Worm (Caenorhabditis elegans) whole organism, early embryonic: Measurements from ENCODE around the gene ZC204.14.

Source experiments
- B0310.2 ChIP-seq: sonication (generic microtip); optimal IDR thresholded peaks from 2 replicates; lab custom pipeline; 2016; ENCODE audit warnings: mild to moderate bottlenecking, missing genetic modification characterization, missing compliant biosample characterization
- F13C5.2 ChIP-seq: sonication (generic microtip); optimal IDR thresholded peaks from 2 replicates; lab custom pipeline; 2017; ENCODE audit warnings: mild to moderate bottlenecking, missing genetic modification characterization, inconsistent platforms, missing compliant biosample characterization
- aly-1 ChIP-seq: sonication (generic microtip); optimal IDR thresholded peaks from 2 replicates; lab custom pipeline; 2016; ENCODE audit warnings: missing genetic modification characterization, missing compliant biosample characterization
- ama-1 ChIP-seq: fragments of 150-350 bp; optimal IDR thresholded peaks from 2 replicates; lab custom pipeline; 2014
- ceh-13 ChIP-seq: fragments of 200-800 bp; sonication (Bioruptor generic); optimal IDR thresholded peaks from 2 replicates; lab custom pipeline; 2018; ENCODE audit warnings: mild to moderate bottlenecking, missing genetic modification characterization, missing compliant biosample characterization
- ceh-36 ChIP-seq: sonication (generic microtip); optimal IDR thresholded peaks from 2 replicates; lab custom pipeline; 2016; ENCODE audit warnings: missing genetic modification characterization, inconsistent platforms, missing compliant biosample characterization
- ets-7 ChIP-seq: sonication (generic microtip); optimal IDR thresholded peaks from 2 replicates; lab custom pipeline; 2016; ENCODE audit warnings: missing genotype, missing genetic modification characterization, missing compliant biosample characterization
- flt-1 ChIP-seq: fragments of 200-800 bp; sonication (Bioruptor generic); IDR thresholded peaks from 2 replicates; pipeline ENCODE4 v1.3.6; 2022; ENCODE audit warnings: missing genetic modification characterization, missing compliant biosample characterization
- hmbx-1 ChIP-seq: sonication (generic microtip); optimal IDR thresholded peaks from 2 replicates; lab custom pipeline; 2016; ENCODE audit warnings: mild to moderate bottlenecking, missing genetic modification characterization, missing compliant biosample characterization
- hmg-4 ChIP-seq: fragments of 200-800 bp; sonication (Bioruptor generic); optimal IDR thresholded peaks from 2 replicates; lab custom pipeline; 2018; ENCODE audit warnings: mild to moderate bottlenecking, missing genetic modification characterization, missing compliant biosample characterization
- hnd-1 ChIP-seq: sonication (generic microtip); optimal IDR thresholded peaks from 2 replicates; lab custom pipeline; 2016; ENCODE audit warnings: missing genetic modification characterization, missing compliant biosample characterization
- pes-1 ChIP-seq: fragments of 200-800 bp; sonication (Bioruptor generic); IDR thresholded peaks from 2 replicates; pipeline ENCODE4 v1.3.6; 2022; ENCODE audit warnings: missing genetic modification reagents, missing genetic modification characterization, missing compliant biosample characterization
- scrt-1 ChIP-seq: fragments of 200-800 bp; sonication (Bioruptor generic); IDR thresholded peaks from 2 replicates; pipeline ENCODE4 v1.3.6; 2022; ENCODE audit warnings: missing genetic modification characterization, missing compliant biosample characterization
- sea-1 ChIP-seq: fragments of 200-800 bp; sonication (Bioruptor generic); conservative IDR thresholded peaks from 2 replicates; pipeline ENCODE4 v1.3.6; 2022; ENCODE audit warnings: missing genetic modification characterization, missing compliant biosample characterization
- tbx-11 ChIP-seq: fragments of 200-800 bp; sonication (Bioruptor generic); IDR thresholded peaks from 2 replicates; pipeline ENCODE4 v1.3.6; 2022; ENCODE audit warnings: missing genetic modification characterization, missing compliant biosample characterization
- tbx-37 ChIP-seq: fragments of 200-800 bp; sonication (Bioruptor generic); conservative IDR thresholded peaks from 2 replicates; pipeline ENCODE4 v1.3.6; 2022; ENCODE audit warnings: missing genetic modification reagents, missing genetic modification characterization, missing compliant biosample characterization
- tra-4 ChIP-seq: sonication (generic microtip); optimal IDR thresholded peaks from 2 replicates; lab custom pipeline; 2017; ENCODE audit warnings: missing genetic modification characterization, missing compliant biosample characterization

ZC204.14 gene

ce11 chrII:1662881-1663280 lies at the start of gene ZC204.14:
TSS of gene ZC204.14 (minus strand) at chrII:1662949.
- TF ChIP-seq scrt-1 (GFP tag; lab: Robert Waterston, UW) (no peak), ceh-13 (GFP tag; lab: Kevin White, UChicago) (no peak), pes-1 (no peak), sea-1 (no peak)

- TF ChIP-seq pes-1, result no peak
- TF ChIP-seq hmbx-1 (tag; lab: Kevin White, UChicago), result no peak
- no peak for TF ChIP-seq F13C5.2 (tag; lab: Kevin White, UChicago)
- TF ChIP-seq tra-4, result no peak
- no peak for TF ChIP-seq ceh-13 (GFP tag; lab: Kevin White, UChicago)
- no peak for TF ChIP-seq tbx-37 (GFP tag; lab: Robert Waterston, UW)
- TF ChIP-seq hnd-1 (tag; lab: Kevin White, UChicago), result no peak
- no peak for TF ChIP-seq ama-1 (lab: Kevin White, UChicago)
- TF ChIP-seq ets-7 (tag; lab: Kevin White, UChicago), result no peak
- no peak for TF ChIP-seq flt-1 (GFP tag; lab: Robert Waterston, UW)
- TF ChIP-seq tbx-11 (GFP tag; lab: Robert Waterston, UW), result no peak
- no peak for TF ChIP-seq aly-1 (tag; lab: Kevin White, UChicago)
- TF ChIP-seq hmg-4 (GFP tag; lab: Kevin White, UChicago), result no peak
- TF ChIP-seq sea-1, result no peak
- TF ChIP-seq scrt-1 (GFP tag; lab: Robert Waterston, UW), result no peak
- TF ChIP-seq ceh-36 (tag; lab: Kevin White, UChicago), result no peak
- TF ChIP-seq B0310.2 (tag; lab: Kevin White, UChicago), result no peak
Observed at ce11 chrII:1709959-1710358, 47.2 kb upstream of the ZC204.14 start, which contains the start of gene fbxa-184. TSS of gene fbxa-184 (plus strand) at chrII:1710259.

- no peak for TF ChIP-seq scrt-1 (GFP tag; lab: Robert Waterston, UW)
- TF ChIP-seq ets-7 (tag; lab: Kevin White, UChicago), result no peak
- TF ChIP-seq tra-4, result no peak
- no peak for TF ChIP-seq pes-1
- no peak for TF ChIP-seq ama-1 (lab: Kevin White, UChicago)
- TF ChIP-seq aly-1 (tag; lab: Kevin White, UChicago), result no peak
Observed at ce11 chrII:1706385-1706784, 43.6 kb upstream of the ZC204.14 start, which contains the start of gene sdz-18. TSS of gene sdz-18 (minus strand) at chrII:1706485.

ce11 chrII:1703363-1703762 lies 40.6 kb upstream of the ZC204.14 start, which contains the start of gene fbxb-47:
TSS of gene fbxb-47 (minus strand) at chrII:1703463.
- TF ChIP-seq ceh-13 (GFP tag; lab: Kevin White, UChicago), result no peak
- TF ChIP-seq tbx-37 (GFP tag; lab: Robert Waterston, UW), result no peak
- no peak for TF ChIP-seq hnd-1 (tag; lab: Kevin White, UChicago)
- TF ChIP-seq ama-1 (lab: Kevin White, UChicago), result no peak
- no peak for TF ChIP-seq B0310.2 (tag; lab: Kevin White, UChicago)
- no peak for TF ChIP-seq flt-1 (GFP tag; lab: Robert Waterston, UW)
- TF ChIP-seq F13C5.2 (tag; lab: Kevin White, UChicago), result no peak
- TF ChIP-seq scrt-1 (GFP tag; lab: Robert Waterston, UW), result no peak
- TF ChIP-seq tbx-11 (GFP tag; lab: Robert Waterston, UW), result no peak
- TF ChIP-seq ets-7 (tag; lab: Kevin White, UChicago), result no peak
- TF ChIP-seq pes-1, result no peak
- TF ChIP-seq tra-4, result no peak
- TF ChIP-seq hmg-4 (GFP tag; lab: Kevin White, UChicago), result no peak
- no peak for TF ChIP-seq sea-1

- TF ChIP-seq flt-1 (GFP tag; lab: Robert Waterston, UW) (no peak), B0310.2 (tag; lab: Kevin White, UChicago) (no peak), hmbx-1 (tag; lab: Kevin White, UChicago) (no peak), F13C5.2 (tag; lab: Kevin White, UChicago) (no peak), hnd-1 (tag; lab: Kevin White, UChicago) (no peak), ama-1 (lab: Kevin White, UChicago) (no peak), aly-1 (tag; lab: Kevin White, UChicago) (no peak), tra-4 (no peak), ceh-13 (GFP tag; lab: Kevin White, UChicago) (no peak), ceh-36 (tag; lab: Kevin White, UChicago) (no peak), tbx-37 (GFP tag; lab: Robert Waterston, UW) (no peak)
Observed at ce11 chrII:1695861-1696260, 33.1 kb upstream of the ZC204.14 start, which contains the start of gene F58E1.13. TSS of gene F58E1.13 (minus strand) at chrII:1695872.

ce11 chrII:1694530-1694929 lies 31.8 kb upstream of the ZC204.14 start, which contains the start of gene fbxc-26:
TSS of gene fbxc-26 (minus strand) at chrII:1694630.
- no peak for TF ChIP-seq ceh-13 (GFP tag; lab: Kevin White, UChicago)
- no peak for TF ChIP-seq aly-1 (tag; lab: Kevin White, UChicago)
- no peak for TF ChIP-seq B0310.2 (tag; lab: Kevin White, UChicago)
- no peak for TF ChIP-seq pes-1
- TF ChIP-seq hnd-1 (tag; lab: Kevin White, UChicago), result no peak
- TF ChIP-seq ama-1 (lab: Kevin White, UChicago), result no peak
- no peak for TF ChIP-seq tra-4
- no peak for TF ChIP-seq flt-1 (GFP tag; lab: Robert Waterston, UW)
- no peak for TF ChIP-seq F13C5.2 (tag; lab: Kevin White, UChicago)
- no peak for TF ChIP-seq hmbx-1 (tag; lab: Kevin White, UChicago)
- TF ChIP-seq ets-7 (tag; lab: Kevin White, UChicago), result no peak
- TF ChIP-seq sea-1, result no peak
- no peak for TF ChIP-seq scrt-1 (GFP tag; lab: Robert Waterston, UW)
- no peak for TF ChIP-seq hmg-4 (GFP tag; lab: Kevin White, UChicago)
- TF ChIP-seq tbx-11 (GFP tag; lab: Robert Waterston, UW), result no peak
- no peak for TF ChIP-seq tbx-37 (GFP tag; lab: Robert Waterston, UW)
- TF ChIP-seq ceh-36 (tag; lab: Kevin White, UChicago), result no peak

ce11 chrII:1692827-1693226 lies 30.1 kb upstream of the ZC204.14 start, which contains the start of gene fbxc-21:
TSS of gene fbxc-21 (minus strand) at chrII:1692927.
- TF ChIP-seq sea-1 (no peak), hmg-4 (GFP tag; lab: Kevin White, UChicago) (no peak), ceh-36 (tag; lab: Kevin White, UChicago) (no peak), ceh-13 (GFP tag; lab: Kevin White, UChicago) (no peak), tbx-11 (GFP tag; lab: Robert Waterston, UW) (no peak)
